Fruit fly (Drosophila melanogaster): ENCODE results near the gene Rrp45.

The Rrp45 gene

DNA sequence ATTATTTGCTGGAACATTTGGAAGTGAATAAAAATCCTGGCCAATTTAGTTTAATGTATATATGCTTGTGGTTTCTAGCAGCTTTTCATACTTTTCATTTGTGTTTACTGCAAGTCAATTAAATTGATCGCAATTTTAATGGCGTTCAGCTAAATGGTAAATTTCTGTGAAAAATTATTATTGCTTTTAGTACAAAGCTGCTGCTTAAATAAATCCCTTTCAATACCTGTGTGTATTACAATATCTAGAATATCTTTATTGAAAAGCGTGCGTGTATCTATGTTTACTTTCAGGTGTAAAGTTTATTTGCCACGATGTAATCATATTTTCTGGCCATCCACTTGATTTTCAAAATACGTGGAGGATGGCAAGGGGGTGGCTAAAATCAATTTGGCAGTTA is 14.7 kb upstream of the Rrp45 start, which contains the start of gene ppk28:
ppk28 (plus strand) TSS at position 301 of the 400 bp plus-strand sequence.
- TF ChIP-seq CG10348 (GFP tag; IDR thresholded peaks at IDR 0.05) (no peak), fd96Ca (GFP tag; IDR thresholded peaks at IDR 0.05) (no peak), Snoo (tag; optimal IDR thresholded peaks at IDR 0.05) (no peak), Pif1B (GFP tag; optimal IDR thresholded peaks at IDR 0.05) (no peak), EcR (GFP tag; optimal IDR thresholded peaks at IDR 0.05) (no peak), CG8301 (tag; optimal IDR thresholded peaks at IDR 0.05) (no peak)

DNA sequence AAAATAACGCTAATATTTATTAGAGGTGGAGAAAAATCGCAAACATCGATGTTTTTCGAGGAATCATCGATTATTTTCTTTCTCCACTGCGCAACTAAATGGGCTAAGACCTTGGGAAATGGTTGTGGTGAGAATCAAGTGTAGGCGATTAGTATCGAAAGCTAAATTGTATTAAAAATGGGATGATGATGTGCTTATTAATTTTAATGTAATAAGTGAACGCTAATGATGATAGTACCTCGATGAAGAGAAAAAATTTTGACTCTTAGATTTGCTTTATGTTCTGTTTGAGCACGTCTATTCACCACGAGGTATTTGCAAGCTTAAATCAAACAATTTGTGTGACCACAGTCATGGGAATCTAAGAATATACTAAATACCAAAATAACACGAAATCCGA is 12.2 kb upstream of the Rrp45 start, which contains the start of the genes Rai1 and CG13005:
Rai1 (minus strand) TSS at position 46 of the 400 bp plus-strand sequence.
CG13005 (plus strand) TSS at position 352 of the 400 bp plus-strand sequence.
- no peak for TF ChIP-seq Pif1A (GFP tag; optimal IDR thresholded peaks at IDR 0.05)
- TF ChIP-seq gl (tag; optimal IDR thresholded peaks at IDR 0.05), result no peak
- TF ChIP-seq CG13204 (GFP tag; optimal IDR thresholded peaks at IDR 0.05), result no peak
- no peak for TF ChIP-seq CG34367 (tag; optimal IDR thresholded peaks at IDR 0.05)
- no peak for TF ChIP-seq Ets98B (GFP tag; IDR thresholded peaks at IDR 0.05)
- no peak for TF ChIP-seq CG15710 (tag; optimal IDR thresholded peaks at IDR 0.05)
- TF ChIP-seq fd96Ca (GFP tag; IDR thresholded peaks at IDR 0.05), result no peak
- TF ChIP-seq rn (GFP tag; IDR thresholded peaks at IDR 0.05), result no peak
- no peak for TF ChIP-seq Pif1B (GFP tag; optimal IDR thresholded peaks at IDR 0.05)
- no peak for TF ChIP-seq D1 (tag; optimal IDR thresholded peaks at IDR 0.05)
- TF ChIP-seq EcR (GFP tag; optimal IDR thresholded peaks at IDR 0.05), result no peak
- TF ChIP-seq Snoo (tag; optimal IDR thresholded peaks at IDR 0.05), result no peak
- TF ChIP-seq CG12605 (GFP tag; IDR thresholded peaks at IDR 0.05), result no peak

DNA sequence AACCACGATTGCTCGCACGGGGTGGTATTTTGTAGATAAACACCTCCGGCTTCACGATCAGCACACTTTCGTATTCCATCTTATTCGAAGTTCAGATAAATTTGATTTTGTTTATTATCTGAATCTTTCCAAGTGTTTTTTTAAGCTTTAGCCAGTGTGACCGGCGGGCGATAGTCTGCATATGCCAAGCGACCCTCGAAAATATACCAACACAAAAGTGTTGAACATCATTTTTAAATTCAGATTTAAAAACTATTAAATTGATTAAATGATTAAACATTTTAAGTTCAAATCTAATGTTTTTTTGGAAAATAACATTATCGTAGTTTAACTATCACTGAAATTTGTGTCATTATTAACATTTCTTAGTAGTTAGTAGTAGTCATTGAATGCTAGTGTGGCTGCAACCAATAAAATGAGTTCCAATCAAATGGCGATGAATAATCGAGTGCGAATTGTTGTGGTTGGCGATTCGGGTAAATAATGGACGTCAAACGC is 9.5 kb upstream of the Rrp45 start, which contains the start of the genes CG9132 and CG4789:
CG9132 (minus strand) TSS at position 181 of the 498 bp plus-strand sequence.
CG4789 (plus strand) TSS at position 401 of the 498 bp plus-strand sequence.
- TF ChIP-seq rn (GFP tag; IDR thresholded peaks at IDR 0.05), result no peak
- TF ChIP-seq Pif1B (GFP tag; optimal IDR thresholded peaks at IDR 0.05), result no peak
- no peak for TF ChIP-seq CG32121 (GFP tag; IDR thresholded peaks at IDR 0.05)
- no peak for TF ChIP-seq CG9948 (tag; optimal IDR thresholded peaks at IDR 0.05)
- TF ChIP-seq CG8301 (tag; optimal IDR thresholded peaks at IDR 0.05), result no peak
- TF ChIP-seq Snoo (tag; optimal IDR thresholded peaks at IDR 0.05), result no peak
- no peak for TF ChIP-seq CG10348 (GFP tag; IDR thresholded peaks at IDR 0.05)
- TF ChIP-seq EcR (GFP tag; optimal IDR thresholded peaks at IDR 0.05), result no peak

DNA sequence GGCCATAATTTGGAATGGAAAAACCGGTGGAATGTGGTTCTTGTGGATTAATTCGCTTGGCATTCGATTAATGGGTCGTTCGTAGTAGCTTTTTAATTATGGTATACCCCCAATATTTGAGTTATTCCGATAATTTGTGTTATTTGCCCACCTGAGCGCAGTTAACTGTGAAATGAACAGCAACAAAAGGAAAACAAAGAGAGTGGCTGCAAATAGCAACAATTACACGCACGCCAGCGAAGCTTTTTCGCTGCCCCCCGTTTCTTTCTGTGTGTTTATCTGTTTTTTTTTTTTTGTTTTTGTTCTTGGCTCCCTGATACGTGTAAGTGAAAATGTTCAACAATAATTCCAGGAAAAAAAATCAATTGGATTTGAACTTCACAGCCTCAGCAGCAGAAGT is 8.8 kb upstream of the Rrp45 start:
- TF ChIP-seq CG13204 (GFP tag; optimal IDR thresholded peaks at IDR 0.05) (no peak), CG17806 (tag; optimal IDR thresholded peaks at IDR 0.05) (no peak), CG8301 (tag; optimal IDR thresholded peaks at IDR 0.05) (no peak), rn (GFP tag; IDR thresholded peaks at IDR 0.05) (no peak), CG8159 (tag; optimal IDR thresholded peaks at IDR 0.05) (peak; percentile 8), CG15710 (tag; optimal IDR thresholded peaks at IDR 0.05) (no peak), gl (tag; optimal IDR thresholded peaks at IDR 0.05) (no peak), Pif1B (GFP tag; optimal IDR thresholded peaks at IDR 0.05) (no peak)

DNA sequence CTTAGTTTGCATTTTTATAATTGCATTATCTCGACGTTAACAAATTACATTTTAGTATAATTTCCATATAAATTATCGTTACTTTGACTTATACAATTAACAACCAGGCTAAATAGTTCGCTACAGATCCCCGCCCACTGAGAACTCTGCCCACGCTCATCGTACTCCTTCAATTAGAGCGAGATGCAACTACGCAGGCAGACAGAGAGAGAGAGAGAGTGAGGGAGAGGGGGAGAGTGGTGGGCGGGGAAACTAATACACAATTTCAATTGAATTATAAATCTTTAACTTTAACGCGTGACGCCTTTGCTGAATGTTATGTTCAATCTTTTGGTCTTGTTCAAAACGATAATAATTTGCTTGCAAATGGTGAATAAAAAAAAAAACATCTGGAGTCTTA is 7.1 kb upstream of the Rrp45 start:
- TF ChIP-seq CG4496 (GFP tag; IDR thresholded peaks at IDR 0.05), result no peak

DNA sequence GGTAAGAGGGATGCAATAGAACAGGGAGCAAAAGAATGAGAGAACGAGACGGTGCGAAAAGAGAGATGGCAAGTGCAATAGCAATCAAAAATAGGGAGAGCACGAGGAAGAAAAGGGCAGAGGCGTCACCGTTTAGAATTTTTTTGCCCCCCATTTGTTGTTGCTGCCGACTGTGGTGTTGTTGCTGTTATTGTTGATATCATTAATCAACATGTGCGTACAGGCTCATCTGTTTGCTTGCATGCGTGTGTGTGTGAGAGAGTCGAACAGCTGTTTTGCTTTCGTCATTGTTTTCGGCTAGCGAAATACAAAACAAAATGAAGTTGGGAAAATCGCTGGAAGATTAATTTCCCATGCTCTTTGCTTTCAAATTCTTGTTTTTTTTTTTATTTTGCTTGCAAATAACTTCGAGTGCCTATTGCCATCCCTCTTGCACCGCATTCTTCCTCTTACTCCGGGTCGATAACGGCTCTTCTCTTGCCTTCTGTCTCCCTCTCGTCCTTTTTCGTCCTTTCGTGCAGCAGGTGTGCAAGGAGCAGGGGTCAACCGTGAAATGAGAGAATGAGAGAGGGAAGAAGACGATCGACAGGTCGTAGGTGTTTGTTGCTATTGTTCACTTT is 2.2 kb upstream of the Rrp45 start:
- TF ChIP-seq CG34367 (tag; optimal IDR thresholded peaks at IDR 0.05) (no peak), Snoo (tag; optimal IDR thresholded peaks at IDR 0.05) (no peak), CG12605 (GFP tag; IDR thresholded peaks at IDR 0.05) (no peak), CG4496 (GFP tag; IDR thresholded peaks at IDR 0.05) (no peak), Pif1A (GFP tag; optimal IDR thresholded peaks at IDR 0.05) (no peak), CG8159 (tag; optimal IDR thresholded peaks at IDR 0.05) (no peak), CG10348 (GFP tag; IDR thresholded peaks at IDR 0.05) (no peak), Pif1B (GFP tag; optimal IDR thresholded peaks at IDR 0.05) (no peak), CG17806 (tag; optimal IDR thresholded peaks at IDR 0.05) (no peak), CG13204 (GFP tag; optimal IDR thresholded peaks at IDR 0.05) (no peak), gl (tag; optimal IDR thresholded peaks at IDR 0.05) (no peak), CG8301 (tag; optimal IDR thresholded peaks at IDR 0.05) (no peak), CG15710 (tag; optimal IDR thresholded peaks at IDR 0.05) (no peak), EcR (GFP tag; optimal IDR thresholded peaks at IDR 0.05) (no peak), CG9948 (tag; optimal IDR thresholded peaks at IDR 0.05) (no peak), CG14655 (GFP tag; optimal IDR thresholded peaks at IDR 0.05) (no peak), rn (GFP tag; IDR thresholded peaks at IDR 0.05) (no peak), CG32121 (GFP tag; IDR thresholded peaks at IDR 0.05) (no peak), fd96Ca (GFP tag; IDR thresholded peaks at IDR 0.05) (no peak)

All from whole organism, pupa.